Worm (Caenorhabditis elegans): ENCODE results near the gene T01G5.6.

Gene T01G5.6

ce11 chrV:15082291-15082690, 31.6 kb downstream of the T01G5.6 start, which contains the start of the genes C01G10.10 and C01G10.9 (continued):
- TF ChIP-seq let-607 (tag; optimal IDR thresholded peaks at IDR 0.05): peak in 1 of 2 experiments; percentile 54
- TF ChIP-seq bed-1 (GFP tag; IDR thresholded peaks at IDR 0.05): no peak
- TF ChIP-seq Y79H2A.3 (GFP tag; conservative IDR thresholded peaks at IDR 0.05): no peak
- no peak for TF ChIP-seq ztf-22 (GFP tag; optimal IDR thresholded peaks at IDR 0.05)
- TF ChIP-seq hmg-20 (GFP tag; IDR thresholded peaks at IDR 0.05): no peak
- TF ChIP-seq repo-1 (tag; optimal IDR thresholded peaks at IDR 0.05): no peak
- TF ChIP-seq F10E7.11 (tag; optimal IDR thresholded peaks at IDR 0.05): no peak
- TF ChIP-seq hsf-1 (GFP tag; IDR thresholded peaks at IDR 0.05): no peak
- no peak for TF ChIP-seq hmg-1.2 (GFP tag; IDR thresholded peaks at IDR 0.05)
- TF ChIP-seq aptf-2 (GFP tag; conservative IDR thresholded peaks at IDR 0.05): no peak
- no peak for TF ChIP-seq let-526 (GFP tag; IDR thresholded peaks at IDR 0.05)
- no peak for TF ChIP-seq tlf-1 (GFP tag; optimal IDR thresholded peaks at IDR 0.05)
- TF ChIP-seq F57A8.1 (GFP tag; optimal IDR thresholded peaks at IDR 0.05): no peak
- TF ChIP-seq lin-35 (GFP tag; optimal IDR thresholded peaks at IDR 0.05): peak in 1 of 3 experiments; percentile 30
- TF ChIP-seq ztf-6 (GFP tag; IDR thresholded peaks at IDR 0.05): no peak
- TF ChIP-seq K12H6.12 (tag; optimal IDR thresholded peaks at IDR 0.05): peak; percentile 2
- peak; percentile 76 for TF ChIP-seq ZK185.1 (tag; optimal IDR thresholded peaks at IDR 0.05; ENCODE audit: poor library complexity, severe bottlenecking)
- no peak for TF ChIP-seq snpc-1.3 (tag; optimal IDR thresholded peaks at IDR 0.05; ENCODE audit: insufficient read depth)
- no peak for TF ChIP-seq B0261.1 (tag; optimal IDR thresholded peaks at IDR 0.05)
- TF ChIP-seq ccch-3 (GFP tag; optimal IDR thresholded peaks at IDR 0.05): no peak
- TF ChIP-seq nhr-179 (tag; optimal IDR thresholded peaks at IDR 0.05): no peak
- peak; percentile 68 for TF ChIP-seq mcd-1 (GFP tag; IDR thresholded peaks at IDR 0.05)
- no peak for TF ChIP-seq nfyb-1 (GFP tag; IDR thresholded peaks at IDR 0.05)
- no peak for TF ChIP-seq ceh-58 (GFP tag; IDR thresholded peaks at IDR 0.05)
- TF ChIP-seq sea-2 (GFP tag; IDR thresholded peaks at IDR 0.05): no peak
- no peak for TF ChIP-seq nfya-2 (GFP tag; IDR thresholded peaks at IDR 0.05)
- TF ChIP-seq unc-130 (GFP tag; optimal IDR thresholded peaks at IDR 0.05): peak; percentile 82
- no peak for TF ChIP-seq zfh-2 (GFP tag; conservative IDR thresholded peaks at IDR 0.05)
- no peak for TF ChIP-seq mel-28 (tag; optimal IDR thresholded peaks at IDR 0.05; ENCODE audit: borderline replicate concordance)
- no peak for TF ChIP-seq snpc-1.1 (tag; optimal IDR thresholded peaks at IDR 0.05; ENCODE audit: insufficient read depth)
- TF ChIP-seq pha-4 (tag; optimal IDR thresholded peaks at IDR 0.05): no peak
- TF ChIP-seq C17E4.6 (GFP tag; IDR thresholded peaks at IDR 0.05): no peak
- TF ChIP-seq ekl-4 (GFP tag; IDR thresholded peaks at IDR 0.05): no peak
- no peak for TF ChIP-seq snpc-4 (GFP tag; optimal IDR thresholded peaks at IDR 0.05)
- peak in 2 of 4 experiments; percentile 32 to 54 for TF ChIP-seq snpc-4 (tag; optimal IDR thresholded peaks at IDR 0.05)
- no peak for TF ChIP-seq chd-7 (tag; optimal IDR thresholded peaks at IDR 0.05)
- no peak for TF ChIP-seq K11D2.4 (GFP tag; IDR thresholded peaks at IDR 0.05)
- TF ChIP-seq nhr-27 (tag; optimal IDR thresholded peaks at IDR 0.05): no peak
- 0 out of 2 replicates have a peak, but pooled peaks have one; percentile 42 for TF ChIP-seq bed-2 (GFP tag; IDR thresholded peaks at IDR 0.05)
- TF ChIP-seq F22D6.2 (tag; optimal IDR thresholded peaks at IDR 0.05): peak; percentile 8
- no peak for TF ChIP-seq tbx-9 (tag; optimal IDR thresholded peaks at IDR 0.05; ENCODE audit: borderline replicate concordance)
- no peak for TF ChIP-seq F37B4.10 (GFP tag; IDR thresholded peaks at IDR 0.05)
- no peak for TF ChIP-seq ets-4 (GFP tag; optimal IDR thresholded peaks at IDR 0.05)
- TF ChIP-seq B0019.2 (GFP tag; conservative IDR thresholded peaks at IDR 0.05): no peak
- TF ChIP-seq hlh-12 (tag; optimal IDR thresholded peaks at IDR 0.05): no peak
- TF ChIP-seq nhr-90 (tag; optimal IDR thresholded peaks at IDR 0.05): no peak
- no peak for TF ChIP-seq dpl-1 (GFP tag; optimal IDR thresholded peaks at IDR 0.05)
- TF ChIP-seq unc-62 (GFP tag; optimal IDR thresholded peaks at IDR 0.05): no peak
- TF ChIP-seq ceh-100 (GFP tag; IDR thresholded peaks at IDR 0.05): peak; percentile 43; the same call in 1 of the 2 replicates

Measured in whole organism, young adult.